Fruit fly (Drosophila melanogaster) whole organism, pupa: ENCODE results near the gene alpha-Est8.

Experiments used
- CG12605 ChIP-seq: fragments of 200-800 bp; sonication (Bioruptor generic); IDR thresholded peaks from 2 replicates; pipeline ENCODE4 v1.3.6; 2022; ENCODE audit warnings: missing biosample characterization, missing genetic modification characterization
- CG13204 ChIP-seq: fragments of 200-800 bp; sonication (Bioruptor generic); optimal IDR thresholded peaks from 2 replicates; lab custom pipeline; 2018; ENCODE audit warnings: missing biosample characterization, mild to moderate bottlenecking, missing genetic modification characterization, moderate library complexity
- CG32121 ChIP-seq: fragments of 200-800 bp; sonication (Bioruptor generic); IDR thresholded peaks from 2 replicates; pipeline ENCODE4 v1.3.6; 2022; ENCODE audit warnings: missing biosample characterization, missing genetic modification characterization
- CG34367 ChIP-seq: fragments of 200-800 bp; sonication (Bioruptor generic); optimal IDR thresholded peaks from 2 replicates; lab custom pipeline; 2018; ENCODE audit warnings: missing biosample characterization, mild to moderate bottlenecking, missing genetic modification characterization
- CG8301 ChIP-seq: fragments of 200-800 bp; sonication (Bioruptor generic); optimal IDR thresholded peaks from 2 replicates; lab custom pipeline; 2018; ENCODE audit warnings: missing biosample characterization, mild to moderate bottlenecking, missing genetic modification characterization
- EcR ChIP-seq: fragments of 200-800 bp; sonication (Bioruptor generic); optimal IDR thresholded peaks from 3 replicates; lab custom pipeline; 2019; ENCODE audit warnings: missing biosample characterization, missing genetic modification characterization, mild to moderate bottlenecking, moderate library complexity, missing genetic modification reagents
- Ets98B ChIP-seq: fragments of 200-800 bp; sonication (Bioruptor generic); IDR thresholded peaks from 2 replicates; pipeline ENCODE4 v1.3.6; 2022; ENCODE audit warnings: missing biosample characterization, missing genetic modification characterization
- Snoo ChIP-seq: fragments of 200-800 bp; sonication (Bioruptor generic); optimal IDR thresholded peaks from 3 replicates; lab custom pipeline; 2017; ENCODE audit warnings: missing biosample characterization, mild to moderate bottlenecking, missing genetic modification characterization, inconsistent platforms
- gl ChIP-seq: fragments of 200-800 bp; sonication (Bioruptor generic); optimal IDR thresholded peaks from 2 replicates; lab custom pipeline; 2018; ENCODE audit warnings: missing biosample characterization, mild to moderate bottlenecking, missing genetic modification characterization

dm6 chr3R:7522266-7522955 is 6.9 kb upstream of the alpha-Est8 start:
- no peak for TF ChIP-seq Ets98B (GFP tag; lab: Robert Waterston, UW)
- TF ChIP-seq Snoo (tag; lab: Kevin White, UChicago): no peak
- no peak for TF ChIP-seq CG12605 (GFP tag; lab: Robert Waterston, UW)
- no peak for TF ChIP-seq CG34367
- TF ChIP-seq CG13204 (GFP tag; lab: Kevin White, UChicago): no peak
- no peak for TF ChIP-seq CG32121 (GFP tag; lab: Robert Waterston, UW)
- no peak for TF ChIP-seq gl (tag; lab: Kevin White, UChicago)
- no peak for TF ChIP-seq EcR (GFP tag; lab: Kevin White, UChicago)
- TF ChIP-seq CG8301: no peak
